Fruit fly (Drosophila melanogaster): ENCODE results near the gene ema.

dm6 chr3R:16452954-16453587 is 11.6 kb upstream of the ema start:
- TF ChIP-seq CG8478 (optimal IDR thresholded peaks at IDR 0.05) (no peak), CTCF (optimal IDR thresholded peaks at IDR 0.05) (no peak)
